Worm (Caenorhabditis elegans) whole organism, dauer: Measurements from ENCODE around the gene C12D8.20.

Source experiments
- unc-62 ChIP-seq: sonication (generic microtip); optimal IDR thresholded peaks from 2 replicates; lab custom pipeline; 2017; ENCODE audit warnings: missing biosample characterization, missing genetic modification reagents, missing genetic modification characterization

The C12D8.20 gene

ce11 chrV:10212027-10212426, 10.1 kb upstream of the C12D8.20 start, which contains the start of gene zhit-3:
TSS of gene zhit-3 (minus strand) at chrV:10212127.
- TF ChIP-seq unc-62: no peak

- TF ChIP-seq unc-62: no peak
Observed at ce11 chrV:10212627-10213026, 9.5 kb upstream of the C12D8.20 start, which contains the start of gene hpo-40. TSS of gene hpo-40 (plus strand) at chrV:10212927.

ce11 chrV:10216724-10217123, 5.4 kb upstream of the C12D8.20 start, which contains the start of gene ZK856.14:
TSS of gene ZK856.14 (plus strand) at chrV:10217024.
- TF ChIP-seq unc-62: no peak

ce11 chrV:10220605-10221004, 1.5 kb upstream of the C12D8.20 start, which contains the start of gene C12D8.13:
TSS of gene C12D8.13 (minus strand) at chrV:10220705.
- TF ChIP-seq unc-62: no peak

ce11 chrV:10221317-10221716, 790 bp upstream of the C12D8.20 start, which contains the start of the genes fipr-5 and fipr-9:
TSS of gene fipr-5 (minus strand) at chrV:10221417.
TSS of gene fipr-9 (plus strand) at chrV:10221662.
- no peak for TF ChIP-seq unc-62

- no peak for TF ChIP-seq unc-62
Observed at ce11 chrV:10224619-10225018, 2.5 kb downstream of the C12D8.20 start.

ce11 chrV:10225610-10226009, 3.5 kb downstream of the C12D8.20 start, which contains the start of gene daf-36:
TSS of gene daf-36 (minus strand) at chrV:10225710.
- TF ChIP-seq unc-62: no peak

- TF ChIP-seq unc-62: no peak
Observed at ce11 chrV:10227333-10227732, 5.2 kb downstream of the C12D8.20 start, which contains the start of gene ttr-19. TSS of gene ttr-19 (minus strand) at chrV:10227433.

- TF ChIP-seq unc-62: no peak
Observed at ce11 chrV:10228360-10228759, 6.3 kb downstream of the C12D8.20 start, which contains the start of gene fipr-4. TSS of gene fipr-4 (minus strand) at chrV:10228460.

ce11 chrV:10229222-10229879, 7.2 kb downstream of the C12D8.20 start, which contains the start of the genes pyt-1 and fipr-7:
TSS of gene pyt-1 (minus strand) at chrV:10229322.
TSS of gene fipr-7 (plus strand) at chrV:10229829.
- no peak for TF ChIP-seq unc-62

- no peak for TF ChIP-seq unc-62
Observed at ce11 chrV:10230932-10231331, 8.8 kb downstream of the C12D8.20 start, which contains the start of gene fipr-6. TSS of gene fipr-6 (plus strand) at chrV:10231232.

- no peak for TF ChIP-seq unc-62
Observed at ce11 chrV:10233330-10233729, 11.2 kb downstream of the C12D8.20 start, which contains the start of gene str-182. TSS of gene str-182 (minus strand) at chrV:10233430.

- TF ChIP-seq unc-62: no peak
Observed at ce11 chrV:10237171-10237570, 15.1 kb downstream of the C12D8.20 start.

ce11 chrV:10237959-10238444, 15.9 kb downstream of the C12D8.20 start:
- no peak for TF ChIP-seq unc-62

ce11 chrV:10238665-10239064, 16.6 kb downstream of the C12D8.20 start, which contains the start of gene fubl-1:
TSS of gene fubl-1 (minus strand) at chrV:10238866.
- TF ChIP-seq unc-62: no peak

- TF ChIP-seq unc-62: no peak
Observed at ce11 chrV:10239861-10240260, 17.8 kb downstream of the C12D8.20 start, which contains the start of gene fipr-8. TSS of gene fipr-8 (minus strand) at chrV:10239961.

- no peak for TF ChIP-seq unc-62
Observed at ce11 chrV:10241121-10241803, 19.2 kb downstream of the C12D8.20 start, which contains the start of the genes C12D8.21 and col-148. TSS of gene C12D8.21 (minus strand) at chrV:10241188. TSS of gene col-148 (plus strand) at chrV:10241753.
